Worm (Caenorhabditis elegans) whole organism, early embryonic: Measurements from ENCODE around the gene nspc-17.

ENCODE experiments used
- F13C5.2 ChIP-seq: sonication (generic microtip); optimal IDR thresholded peaks from 2 replicates; lab custom pipeline; 2017; ENCODE audit warnings: mild to moderate bottlenecking, missing genetic modification characterization, inconsistent platforms, missing compliant biosample characterization
- hmbx-1 ChIP-seq: sonication (generic microtip); optimal IDR thresholded peaks from 2 replicates; lab custom pipeline; 2016; ENCODE audit warnings: mild to moderate bottlenecking, missing genetic modification characterization, missing compliant biosample characterization
- sea-1 ChIP-seq: fragments of 200-800 bp; sonication (Bioruptor generic); conservative IDR thresholded peaks from 2 replicates; pipeline ENCODE4 v1.3.6; 2022; ENCODE audit warnings: missing genetic modification characterization, missing compliant biosample characterization
- tbx-37 ChIP-seq: fragments of 200-800 bp; sonication (Bioruptor generic); conservative IDR thresholded peaks from 2 replicates; pipeline ENCODE4 v1.3.6; 2022; ENCODE audit warnings: missing genetic modification reagents, missing genetic modification characterization, missing compliant biosample characterization

DNA sequence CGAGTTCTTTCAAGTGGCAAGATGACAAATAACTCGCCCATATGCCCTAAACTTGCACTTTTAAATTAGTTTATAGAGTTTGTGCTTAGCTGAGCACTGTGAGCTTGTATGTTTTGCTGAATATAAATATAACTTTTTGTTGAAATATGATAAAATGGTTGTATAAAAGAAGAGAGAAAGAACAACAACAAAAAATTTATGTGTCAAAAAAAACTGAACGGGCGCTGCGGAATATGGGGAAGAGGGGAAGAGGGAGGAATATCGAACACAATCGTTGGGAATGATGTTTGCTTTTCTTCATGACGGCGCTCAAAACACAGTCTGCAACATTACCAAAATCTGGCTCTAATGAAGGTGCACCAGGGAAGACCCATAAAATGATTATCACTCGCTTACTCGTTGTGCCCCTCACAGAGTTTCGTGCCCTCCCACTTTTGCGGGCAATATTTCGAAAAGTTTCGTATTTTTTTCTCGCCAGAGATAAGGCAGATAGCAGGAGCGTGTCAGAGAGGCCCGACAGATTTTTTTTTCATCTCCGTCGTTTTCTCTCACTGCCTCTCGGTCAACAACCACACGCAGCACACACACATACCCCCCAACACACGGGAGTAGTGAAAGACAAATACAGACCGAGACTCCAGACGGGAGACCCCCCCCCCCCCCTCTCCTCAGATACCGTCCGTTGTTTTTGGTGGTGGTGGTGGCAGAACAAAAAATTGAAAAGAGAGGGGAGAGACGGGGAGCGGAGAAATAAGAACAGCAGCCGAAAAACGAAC, 19.2 kb downstream of the nspc-17 start:
- TF ChIP-seq sea-1 (GFP tag; lab: Robert Waterston, UW) (0 out of 2 replicates have a peak, but pooled peaks have one; percentile 40), tbx-37 (GFP tag; lab: Robert Waterston, UW) (no peak), F13C5.2 (no peak), hmbx-1 (tag; lab: Kevin White, UChicago) (no peak)
